Worm (Caenorhabditis elegans): ENCODE data around the gene col-101.

ce11 chrIV:293163-293755 is 33.6 kb downstream of the col-101 start:
- TF ChIP-seq ztf-28 (GFP tag; IDR thresholded peaks at IDR 0.05) (no peak), unc-62 (GFP tag; optimal IDR thresholded peaks at IDR 0.05) (no peak), ama-1 (optimal IDR thresholded peaks at IDR 0.05) (no peak), ama-1 (GFP tag; optimal IDR thresholded peaks at IDR 0.05) (no peak), F57C9.4 (tag; optimal IDR thresholded peaks at IDR 0.05) (no peak), B0035.1 (tag; optimal IDR thresholded peaks at IDR 0.05) (no peak), nhr-80 (tag; optimal IDR thresholded peaks at IDR 0.05) (no peak), C06A6.2 (GFP tag; conservative IDR thresholded peaks at IDR 0.05) (no peak), C17E4.6 (GFP tag; IDR thresholded peaks at IDR 0.05) (no peak), ets-4 (GFP tag; optimal IDR thresholded peaks at IDR 0.05) (no peak), pha-4 (tag; optimal IDR thresholded peaks at IDR 0.05) (no peak), snpc-3.4 (tag; optimal IDR thresholded peaks at IDR 0.05) (no peak), nfyb-1 (GFP tag; IDR thresholded peaks at IDR 0.05) (no peak)

Measured in whole organism, young adult.